Fruit fly (Drosophila melanogaster) whole organism, embryonic: Measurements from ENCODE around the gene Cdc7.

Source experiments
- BtbVII ChIP-seq: fragments of 200-800 bp; sonication (Bioruptor generic); optimal IDR thresholded peaks from 3 replicates; lab custom pipeline; 2017; ENCODE audit warnings: missing biosample characterization, mild to moderate bottlenecking, missing genetic modification characterization
- CG10979 ChIP-seq: fragments of 200-800 bp; sonication (Bioruptor generic); optimal IDR thresholded peaks from 2 replicates; lab custom pipeline; 2018; ENCODE audit warnings: missing biosample characterization, mild to moderate bottlenecking, missing genetic modification characterization, moderate library complexity
- CG11696 ChIP-seq: fragments of 200-800 bp; sonication (Bioruptor generic); IDR thresholded peaks from 2 replicates; pipeline ENCODE4 v1.3.6; 2022; ENCODE audit warnings: missing biosample characterization, missing genetic modification characterization
- CG12744 ChIP-seq: fragments of 200-800 bp; sonication (Bioruptor generic); optimal IDR thresholded peaks from 2 replicates; lab custom pipeline; 2016; ENCODE audit warnings: missing biosample characterization, missing genetic modification characterization
- CG13296 ChIP-seq: fragments of 200-800 bp; sonication (Bioruptor generic); optimal IDR thresholded peaks from 3 replicates; lab custom pipeline; 2018; ENCODE audit warnings: missing biosample characterization, mild to moderate bottlenecking, missing genetic modification characterization
- CG13624 ChIP-seq: fragments of 200-800 bp; sonication (Bioruptor generic); optimal IDR thresholded peaks from 2 replicates; lab custom pipeline; 2016; ENCODE audit warnings: missing biosample characterization, missing genetic modification characterization
- CG14014 ChIP-seq: fragments of 200-800 bp; sonication (Bioruptor generic); IDR thresholded peaks from 2 replicates; pipeline ENCODE4 v1.3.6; 2022; ENCODE audit warnings: missing biosample characterization, missing genetic modification characterization
- CG14441 ChIP-seq: fragments of 200-800 bp; sonication (Bioruptor generic); IDR thresholded peaks from 2 replicates; pipeline ENCODE4 v1.3.6; 2022; ENCODE audit warnings: missing biosample characterization, missing genetic modification characterization
- CG14710 ChIP-seq: fragments of 200-800 bp; sonication (Bioruptor generic); optimal IDR thresholded peaks from 3 replicates; lab custom pipeline; 2019; ENCODE audit warnings: missing biosample characterization, mild to moderate bottlenecking, missing genetic modification characterization, moderate library complexity
- CG15696 ChIP-seq: fragments of 200-800 bp; sonication (Bioruptor generic); optimal IDR thresholded peaks from 2 replicates; lab custom pipeline; 2019; ENCODE audit warnings: missing biosample characterization, mild to moderate bottlenecking, missing genetic modification characterization, moderate library complexity
- CG17612 ChIP-seq: fragments of 200-800 bp; sonication (Bioruptor generic); IDR thresholded peaks from 2 replicates; pipeline ENCODE4 v1.3.6; 2022; ENCODE audit warnings: missing biosample characterization, missing genetic modification characterization
- CG17912 ChIP-seq: fragments of 200-800 bp; sonication (Bioruptor generic); optimal IDR thresholded peaks from 2 replicates; lab custom pipeline; 2018; ENCODE audit warnings: missing biosample characterization, mild to moderate bottlenecking, missing genetic modification characterization
- CG2875 ChIP-seq: fragments of 200-800 bp; sonication (Bioruptor generic); optimal IDR thresholded peaks from 2 replicates; lab custom pipeline; 2017; ENCODE audit warnings: missing biosample characterization, mild to moderate bottlenecking, missing genetic modification characterization, missing genetic modification reagents
- CG3281 ChIP-seq: fragments of 200-800 bp; sonication (Bioruptor generic); optimal IDR thresholded peaks from 3 replicates; lab custom pipeline; 2017; ENCODE audit warnings: missing biosample characterization, mild to moderate bottlenecking, missing genetic modification characterization
- CG4730 ChIP-seq: fragments of 200-800 bp; sonication (Bioruptor generic); IDR thresholded peaks from 2 replicates; pipeline ENCODE4 v1.3.6; 2022; ENCODE audit warnings: missing biosample characterization, missing genetic modification characterization
- CG4820 ChIP-seq: fragments of 200-800 bp; sonication (Bioruptor generic); optimal IDR thresholded peaks from 3 replicates; lab custom pipeline; 2016; ENCODE audit warnings: missing biosample characterization, missing genetic modification characterization
- CG6175 ChIP-seq: fragments of 200-800 bp; sonication (Bioruptor generic); IDR thresholded peaks from 3 replicates; pipeline ENCODE4 v1.3.6; 2022; ENCODE audit warnings: missing biosample characterization, missing genetic modification characterization
- CG6813 ChIP-seq: fragments of 200-800 bp; sonication (Bioruptor generic); optimal IDR thresholded peaks from 2 replicates; lab custom pipeline; 2017; ENCODE audit warnings: missing biosample characterization, missing genetic modification characterization, mild to moderate bottlenecking, moderate library complexity, missing genetic modification reagents
- CG8089 ChIP-seq: fragments of 200-800 bp; sonication (Bioruptor generic); optimal IDR thresholded peaks from 3 replicates; lab custom pipeline; 2016; ENCODE audit warnings: missing biosample characterization, missing genetic modification characterization
- CG8388 ChIP-seq: fragments of 200-800 bp; sonication (Bioruptor generic); optimal IDR thresholded peaks from 2 replicates; lab custom pipeline; 2019; ENCODE audit warnings: missing biosample characterization, mild to moderate bottlenecking, missing genetic modification characterization, moderate library complexity
- CG9932 ChIP-seq: fragments of 200-800 bp; sonication (Bioruptor generic); IDR thresholded peaks from 2 replicates; pipeline ENCODE4 v1.3.6; 2022; ENCODE audit warnings: missing biosample characterization, missing genetic modification characterization
- E2f2 ChIP-seq: fragments of 200-800 bp; sonication (Bioruptor generic); IDR thresholded peaks from 2 replicates; pipeline ENCODE4 v1.3.6; 2022; ENCODE audit warnings: missing biosample characterization, missing genetic modification characterization
- Ets97D ChIP-seq: fragments of 200-800 bp; sonication (Bioruptor generic); optimal IDR thresholded peaks from 3 replicates; lab custom pipeline; 2016; ENCODE audit warnings: missing biosample characterization, missing genetic modification characterization
- HLHmδ ChIP-seq: fragments of 200-800 bp; sonication (Bioruptor generic); optimal IDR thresholded peaks from 2 replicates; lab custom pipeline; 2018; ENCODE audit warnings: missing biosample characterization, mild to moderate bottlenecking, missing genetic modification characterization, moderate library complexity
- MESR4 ChIP-seq: fragments of 200-800 bp; sonication (Bioruptor generic); optimal IDR thresholded peaks from 2 replicates; lab custom pipeline; 2018; ENCODE audit warnings: missing biosample characterization, mild to moderate bottlenecking, missing genetic modification characterization, moderate library complexity
- Max ChIP-seq: fragments of 200-800 bp; sonication (Bioruptor generic); optimal IDR thresholded peaks from 2 replicates; lab custom pipeline; 2016; ENCODE audit warnings: missing biosample characterization, mild to moderate bottlenecking, missing genetic modification characterization
- Med ChIP-seq: fragments of 200-800 bp; sonication (Bioruptor generic); peaks from one replicate; lab custom pipeline; 2016; ENCODE audit warnings: missing biosample characterization, missing genetic modification characterization, mild to moderate bottlenecking, inconsistent platforms, moderate library complexity
- NC2α ChIP-seq: fragments of 200-800 bp; sonication (Bioruptor generic); optimal IDR thresholded peaks from 2 replicates; lab custom pipeline; 2016; ENCODE audit warnings: missing biosample characterization, missing genetic modification characterization
- NFAT ChIP-seq: fragments of 200-800 bp; sonication (Bioruptor generic); IDR thresholded peaks from 2 replicates; pipeline ENCODE4 v1.3.6; 2022; ENCODE audit warnings: missing biosample characterization, missing genetic modification characterization
- Neu2 ChIP-seq: fragments of 200-800 bp; sonication (Bioruptor generic); optimal IDR thresholded peaks from 3 replicates; lab custom pipeline; 2016; ENCODE audit warnings: missing biosample characterization, missing genetic modification characterization, borderline replicate concordance
- Nf-YC ChIP-seq: fragments of 200-800 bp; optimal IDR thresholded peaks from 3 replicates; lab custom pipeline; 2019; ENCODE audit warnings: missing biosample characterization, mild to moderate bottlenecking, missing genetic modification characterization, moderate library complexity
- Opbp ChIP-seq: fragments of 200-800 bp; sonication (Bioruptor generic); IDR thresholded peaks from 3 replicates; pipeline ENCODE4 v1.3.6; 2022; ENCODE audit warnings: missing biosample characterization, missing genetic modification characterization; ENCODE audit not compliant: partially characterized antibody
- PHDP ChIP-seq: fragments of 200-800 bp; sonication (Bioruptor generic); optimal IDR thresholded peaks from 3 replicates; lab custom pipeline; 2018; ENCODE audit warnings: missing biosample characterization, mild to moderate bottlenecking, missing genetic modification characterization, moderate library complexity
- Xrp1 ChIP-seq: fragments of 200-800 bp; sonication (Bioruptor generic); IDR thresholded peaks from 2 replicates; pipeline ENCODE4 v1.3.6; 2022; ENCODE audit warnings: missing biosample characterization, missing genetic modification characterization
- al ChIP-seq: fragments of 200-800 bp; sonication (Bioruptor generic); IDR thresholded peaks from 2 replicates; pipeline ENCODE4 v1.3.6; 2022; ENCODE audit warnings: missing biosample characterization, missing genetic modification characterization
- chm ChIP-seq: fragments of 200-800 bp; sonication (Bioruptor generic); IDR thresholded peaks from 2 replicates; pipeline ENCODE4 v1.3.6; 2022; ENCODE audit warnings: missing biosample characterization, missing genetic modification characterization
- fru ChIP-seq: fragments of >200 bp; optimal IDR thresholded peaks from 2 replicates; lab custom pipeline; 2017
- insv ChIP-seq, 2 experiments: fragments of 200-800 bp; sonication (Bioruptor generic); optimal IDR thresholded peaks; 3 replicates each; lab custom pipeline; 2016 to 2018; ENCODE audit warnings: missing biosample characterization in 2 of 2, missing genetic modification characterization in 2 of 2
- lilli ChIP-seq: fragments of 200-800 bp; sonication (Bioruptor generic); optimal IDR thresholded peaks from 3 replicates; lab custom pipeline; 2016; ENCODE audit warnings: missing biosample characterization, missing genetic modification characterization
- onecut ChIP-seq: fragments of 200-800 bp; sonication (Bioruptor generic); IDR thresholded peaks from 2 replicates; pipeline ENCODE4 v1.3.6; 2022; ENCODE audit warnings: missing biosample characterization, missing genetic modification characterization
- otp ChIP-seq: fragments of 200-800 bp; sonication (Bioruptor generic); IDR thresholded peaks from 3 replicates; pipeline ENCODE4, ENCODE4 v1.3.6; 2022; ENCODE audit warnings: missing biosample characterization, missing genetic modification characterization
- pnt ChIP-seq: fragments of 200-800 bp; sonication (Bioruptor generic); optimal IDR thresholded peaks from 3 replicates; lab custom pipeline; 2016; ENCODE audit warnings: missing biosample characterization, missing genetic modification characterization
- row ChIP-seq: fragments of 200-800 bp; sonication (Bioruptor generic); IDR thresholded peaks from 3 replicates; pipeline ENCODE4 v1.3.6; 2022; ENCODE audit warnings: missing biosample characterization, missing genetic modification characterization
- shn ChIP-seq: fragments of 200-800 bp; sonication (Bioruptor generic); optimal IDR thresholded peaks from 3 replicates; lab custom pipeline; 2016; ENCODE audit warnings: missing biosample characterization, missing genetic modification characterization
- sima ChIP-seq: fragments of 200-800 bp; sonication (Bioruptor generic); optimal IDR thresholded peaks from 2 replicates; lab custom pipeline; 2016; ENCODE audit warnings: missing biosample characterization, missing genetic modification characterization
- slou ChIP-seq: fragments of 200-800 bp; sonication (Bioruptor generic); optimal IDR thresholded peaks from 3 replicates; lab custom pipeline; 2016; ENCODE audit warnings: missing biosample characterization, missing genetic modification characterization
- sqz ChIP-seq: fragments of 200-800 bp; sonication (Bioruptor generic); optimal IDR thresholded peaks from 3 replicates; lab custom pipeline; 2018; ENCODE audit warnings: missing biosample characterization, mild to moderate bottlenecking, missing genetic modification characterization
- wdn ChIP-seq: fragments of 200-800 bp; sonication (Bioruptor generic); IDR thresholded peaks from 2 replicates; pipeline ENCODE4 v1.3.6; 2022; ENCODE audit warnings: missing biosample characterization, missing genetic modification characterization
- zen2 ChIP-seq: fragments of 200-800 bp; sonication (Bioruptor generic); IDR thresholded peaks from 3 replicates; pipeline ENCODE4 v1.3.6; 2022; ENCODE audit warnings: missing biosample characterization, missing genetic modification characterization; ENCODE audit not compliant: partially characterized antibody

Cdc7 gene

dm6 chrX:6698248-6698812 is 44.0 kb downstream of the Cdc7 start, which contains the start of gene CG14440 (continued):
- TF ChIP-seq CG14710 (tag; lab: Kevin White, UChicago) (no peak), CG17612 (GFP tag; lab: Robert Waterston, UW) (no peak), Max (GFP tag; lab: Kevin White, UChicago) (no peak), CG14441 (GFP tag; lab: Robert Waterston, UW) (0 out of 2 replicates have a peak, but pooled peaks have one; percentile 19), NFAT (GFP tag; lab: Robert Waterston, UW) (peak; percentile 8; the same call in 1 of the 2 replicates), CG6175 (GFP tag; lab: Robert Waterston, UW) (no peak), otp (GFP tag; lab: Robert Waterston, UW) (0 out of 3 replicates have a peak, but pooled peaks have one; percentile 43), CG8089 (GFP tag; lab: Kevin White, UChicago) (no peak), CG14014 (GFP tag; lab: Robert Waterston, UW) (peak; percentile 33; the same call in 1 of the 2 replicates), PHDP (tag; lab: Kevin White, UChicago) (no peak), CG13296 (GFP tag; lab: Kevin White, UChicago) (peak; percentile 48), CG11696 (GFP tag; lab: Robert Waterston, UW) (no peak), row (GFP tag; lab: Robert Waterston, UW) (peak; percentile 71), wdn (GFP tag; lab: Robert Waterston, UW) (no peak), chm (GFP tag; lab: Robert Waterston, UW) (no peak), E2f2 (peak; percentile 38), MESR4 (GFP tag; lab: Kevin White, UChicago) (peak; percentile 50), onecut (GFP tag; lab: Robert Waterston, UW) (peak; percentile 90)

DNA sequence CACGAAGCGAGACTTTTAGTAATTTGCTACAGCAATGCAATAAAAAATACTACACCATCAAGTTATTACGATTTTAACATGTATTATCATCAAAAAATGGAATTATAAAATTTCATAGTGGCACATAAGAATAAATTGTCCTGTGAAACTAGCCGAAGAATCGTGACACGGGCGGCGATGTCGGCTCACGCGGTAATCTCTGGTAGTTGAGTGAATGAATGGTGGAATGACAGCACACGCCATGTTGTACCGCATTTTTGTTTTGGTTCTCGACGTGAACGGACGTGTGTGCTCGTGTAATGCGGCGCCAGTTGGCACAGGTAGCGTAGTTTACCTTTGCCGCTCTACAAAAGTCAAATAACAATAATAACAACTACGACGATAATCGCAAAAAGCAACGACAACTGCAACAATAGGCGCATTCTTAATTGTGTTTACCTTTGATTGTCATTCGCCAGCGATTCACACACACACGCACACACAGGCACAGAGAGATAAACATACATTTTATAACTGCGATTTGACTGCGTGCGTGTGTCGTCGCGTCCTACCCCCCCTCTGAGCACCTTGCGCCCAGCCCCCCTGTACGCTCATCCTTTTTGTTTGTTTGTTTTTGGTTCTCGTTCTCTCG is 45.0 kb downstream of the Cdc7 start, which contains the start of gene CG14441:
Gene CG14441, plus strand, starts transcription at position 254 of the 631 bp plus-strand sequence.
- TF ChIP-seq sima (GFP tag; lab: Kevin White, UChicago) (no peak), CG9932 (GFP tag; lab: Robert Waterston, UW) (peak; percentile 43), CG8388 (GFP tag; lab: Kevin White, UChicago) (peak; percentile 19), Nf-YC (tag; lab: Kevin White, UChicago) (peak; percentile 60), CG12744 (GFP tag; lab: Kevin White, UChicago) (peak; percentile 41), CG4730 (no peak), HLHmδ (GFP tag; lab: Kevin White, UChicago) (peak; percentile 42), BtbVII (GFP tag; lab: Kevin White, UChicago) (peak; percentile 80), slou (GFP tag; lab: Kevin White, UChicago) (no peak), CG6813 (GFP tag; lab: Kevin White, UChicago) (peak; percentile 34), Ets97D (GFP tag; lab: Kevin White, UChicago) (peak; percentile 6), fru (no peak), NC2α (GFP tag; lab: Kevin White, UChicago) (peak; percentile 37), zen2 (peak; percentile 98), lilli (peak; percentile 55), CG10979 (tag; lab: Kevin White, UChicago) (peak; percentile 42), Opbp (GFP tag; lab: Robert Waterston, UW) (peak; percentile 93), Max (GFP tag; lab: Kevin White, UChicago) (peak; percentile 43), CG15696 (tag; lab: Kevin White, UChicago) (peak; percentile 10), pnt (GFP tag; lab: Kevin White, UChicago) (no peak), CG17912 (GFP tag; lab: Kevin White, UChicago) (no peak), CG3281 (GFP tag; lab: Kevin White, UChicago) (peak; percentile 78), Med (GFP tag; lab: Kevin White, UChicago) (peak; percentile 94), Xrp1 (peak; percentile 50), Neu2 (no peak), insv (GFP tag; optimal IDR thresholded peaks at IDR 0.05; lab: Kevin White, UChicago) (peak in 1 of 2 experiments; percentile 44), shn (GFP tag; lab: Kevin White, UChicago) (peak; percentile 18), CG13624 (peak; percentile 45), CG2875 (GFP tag; lab: Kevin White, UChicago) (no peak), sqz (peak; percentile 30), al (no peak), CG4820 (GFP tag; lab: Kevin White, UChicago) (peak; percentile 9)
